Worm (Caenorhabditis elegans) whole organism, early embryonic: ENCODE data around the gene pals-38.

Experiments
- B0310.2 ChIP-seq: sonication (generic microtip); optimal IDR thresholded peaks from 2 replicates; lab custom pipeline; 2016; ENCODE audit warnings: mild to moderate bottlenecking, missing genetic modification characterization, missing compliant biosample characterization
- aly-1 ChIP-seq: sonication (generic microtip); optimal IDR thresholded peaks from 2 replicates; lab custom pipeline; 2016; ENCODE audit warnings: missing genetic modification characterization, missing compliant biosample characterization
- ama-1 ChIP-seq: fragments of 150-350 bp; optimal IDR thresholded peaks from 2 replicates; lab custom pipeline; 2014
- ceh-36 ChIP-seq: sonication (generic microtip); optimal IDR thresholded peaks from 2 replicates; lab custom pipeline; 2016; ENCODE audit warnings: missing genetic modification characterization, inconsistent platforms, missing compliant biosample characterization
- ets-7 ChIP-seq: sonication (generic microtip); optimal IDR thresholded peaks from 2 replicates; lab custom pipeline; 2016; ENCODE audit warnings: missing genotype, missing genetic modification characterization, missing compliant biosample characterization
- flt-1 ChIP-seq: fragments of 200-800 bp; sonication (Bioruptor generic); IDR thresholded peaks from 2 replicates; pipeline ENCODE4 v1.3.6; 2022; ENCODE audit warnings: missing genetic modification characterization, missing compliant biosample characterization
- hmbx-1 ChIP-seq: sonication (generic microtip); optimal IDR thresholded peaks from 2 replicates; lab custom pipeline; 2016; ENCODE audit warnings: mild to moderate bottlenecking, missing genetic modification characterization, missing compliant biosample characterization
- hmg-4 ChIP-seq: fragments of 200-800 bp; sonication (Bioruptor generic); optimal IDR thresholded peaks from 2 replicates; lab custom pipeline; 2018; ENCODE audit warnings: mild to moderate bottlenecking, missing genetic modification characterization, missing compliant biosample characterization
- pes-1 ChIP-seq: fragments of 200-800 bp; sonication (Bioruptor generic); IDR thresholded peaks from 2 replicates; pipeline ENCODE4 v1.3.6; 2022; ENCODE audit warnings: missing genetic modification reagents, missing genetic modification characterization, missing compliant biosample characterization
- scrt-1 ChIP-seq: fragments of 200-800 bp; sonication (Bioruptor generic); IDR thresholded peaks from 2 replicates; pipeline ENCODE4 v1.3.6; 2022; ENCODE audit warnings: missing genetic modification characterization, missing compliant biosample characterization
- sea-1 ChIP-seq: fragments of 200-800 bp; sonication (Bioruptor generic); conservative IDR thresholded peaks from 2 replicates; pipeline ENCODE4 v1.3.6; 2022; ENCODE audit warnings: missing genetic modification characterization, missing compliant biosample characterization
- tbx-11 ChIP-seq: fragments of 200-800 bp; sonication (Bioruptor generic); IDR thresholded peaks from 2 replicates; pipeline ENCODE4 v1.3.6; 2022; ENCODE audit warnings: missing genetic modification characterization, missing compliant biosample characterization
- tbx-37 ChIP-seq: fragments of 200-800 bp; sonication (Bioruptor generic); conservative IDR thresholded peaks from 2 replicates; pipeline ENCODE4 v1.3.6; 2022; ENCODE audit warnings: missing genetic modification reagents, missing genetic modification characterization, missing compliant biosample characterization
- tra-4 ChIP-seq: sonication (generic microtip); optimal IDR thresholded peaks from 2 replicates; lab custom pipeline; 2017; ENCODE audit warnings: missing genetic modification characterization, missing compliant biosample characterization

ce11 chrV:12415656-12416055, 31.1 kb downstream of the pals-38 start, which contains the start of gene cdr-2:
- no peak for TF ChIP-seq flt-1 (GFP tag; lab: Robert Waterston, UW)
- no peak for TF ChIP-seq tra-4
- no peak for TF ChIP-seq ama-1
- TF ChIP-seq pes-1 (GFP tag; lab: Robert Waterston, UW) = no peak
- TF ChIP-seq hmbx-1 = no peak
- TF ChIP-seq tbx-37 (GFP tag; lab: Robert Waterston, UW) = no peak
- TF ChIP-seq ceh-36 (tag; lab: Kevin White, UChicago) = no peak
- no peak for TF ChIP-seq aly-1 (tag; lab: Kevin White, UChicago)
- no peak for TF ChIP-seq sea-1 (GFP tag; lab: Robert Waterston, UW)
- no peak for TF ChIP-seq tbx-11
- TF ChIP-seq scrt-1 = no peak
- no peak for TF ChIP-seq ets-7 (tag; lab: Kevin White, UChicago)
- no peak for TF ChIP-seq hmg-4 (GFP tag; lab: Kevin White, UChicago)
- TF ChIP-seq B0310.2 = no peak
